Worm (Caenorhabditis elegans): ENCODE measurements around the gene spig-3.
A peak's percentile ranks its signal among the peaks of the same experiment; 100 is the strongest.

The spig-3 gene

DNA sequence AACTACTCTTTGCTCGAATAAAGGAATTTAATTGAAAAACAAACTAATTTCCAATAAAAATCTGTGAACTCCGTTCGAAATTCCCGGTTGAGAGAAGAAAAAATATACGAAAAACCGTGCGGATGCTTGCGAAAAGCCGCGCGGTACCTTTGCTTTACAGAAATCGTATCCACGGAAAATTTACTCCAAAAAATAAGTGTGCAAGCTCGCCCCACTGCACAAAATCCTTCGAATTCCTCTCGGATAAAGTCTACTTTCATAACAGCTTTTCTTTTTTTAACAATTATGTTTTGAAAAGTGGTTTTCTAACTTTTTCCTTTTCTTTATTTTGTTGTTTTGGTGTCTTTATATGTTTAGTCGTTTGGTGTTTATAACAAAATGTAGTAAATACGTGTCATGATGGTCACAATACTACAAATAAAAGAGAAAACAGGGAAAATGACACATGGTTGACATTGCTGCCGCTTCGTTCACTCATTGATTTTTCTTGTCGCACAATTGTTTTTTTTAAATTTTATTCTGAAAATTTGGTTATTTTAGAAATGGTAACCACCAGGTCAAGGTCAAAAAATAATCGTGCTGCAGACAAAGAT, 47.9 kb upstream of the spig-3 start, which contains the start of gene cept-2 (continued):
- TF ChIP-seq ceh-2 (tag; optimal IDR thresholded peaks at IDR 0.05) (peak; percentile 55), fkh-6 (tag; optimal IDR thresholded peaks at IDR 0.05) (no peak), sdc-2 (tag; optimal IDR thresholded peaks at IDR 0.05) (no peak), ceh-18 (tag; optimal IDR thresholded peaks at IDR 0.05) (peak; percentile 77), elt-2 (tag; optimal IDR thresholded peaks at IDR 0.05) (no peak), fax-1 (tag; optimal IDR thresholded peaks at IDR 0.05) (peak; percentile 75), che-1 (tag; optimal IDR thresholded peaks at IDR 0.05) (no peak), ceh-24 (tag; optimal IDR thresholded peaks at IDR 0.05) (no peak), ahr-1 (tag; optimal IDR thresholded peaks at IDR 0.05) (peak; percentile 57), hlh-15 (tag; optimal IDR thresholded peaks at IDR 0.05) (no peak), hlh-6 (tag; optimal IDR thresholded peaks at IDR 0.05) (no peak), eyg-1 (tag; optimal IDR thresholded peaks at IDR 0.05) (no peak)

DNA sequence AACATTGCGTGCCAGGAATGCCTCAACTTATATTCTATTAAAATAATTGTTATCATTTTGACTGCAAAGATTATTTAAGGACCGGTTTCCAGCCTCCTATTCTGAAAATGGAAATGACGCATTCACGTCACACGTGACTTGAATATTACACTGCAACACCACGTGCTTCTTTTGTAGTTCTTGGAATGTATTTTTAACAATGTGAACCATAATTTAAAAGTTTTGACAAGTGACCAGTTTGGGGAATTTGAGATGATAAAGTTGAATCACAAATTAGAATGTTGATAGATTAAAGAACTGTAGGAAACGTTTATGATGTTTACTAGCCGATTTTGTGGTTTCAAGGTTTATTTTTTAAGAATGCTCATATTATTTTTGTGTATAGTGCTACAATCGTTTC, 42.2 kb upstream of the spig-3 start, which contains the start of gene F47B8.10:
TSS of gene F47B8.10 (plus strand) at position 301 of the 400 bp plus-strand sequence.
- TF ChIP-seq madf-2 (tag; optimal IDR thresholded peaks at IDR 0.05) = no peak
- TF ChIP-seq ceh-18 (tag; optimal IDR thresholded peaks at IDR 0.05) = no peak

DNA sequence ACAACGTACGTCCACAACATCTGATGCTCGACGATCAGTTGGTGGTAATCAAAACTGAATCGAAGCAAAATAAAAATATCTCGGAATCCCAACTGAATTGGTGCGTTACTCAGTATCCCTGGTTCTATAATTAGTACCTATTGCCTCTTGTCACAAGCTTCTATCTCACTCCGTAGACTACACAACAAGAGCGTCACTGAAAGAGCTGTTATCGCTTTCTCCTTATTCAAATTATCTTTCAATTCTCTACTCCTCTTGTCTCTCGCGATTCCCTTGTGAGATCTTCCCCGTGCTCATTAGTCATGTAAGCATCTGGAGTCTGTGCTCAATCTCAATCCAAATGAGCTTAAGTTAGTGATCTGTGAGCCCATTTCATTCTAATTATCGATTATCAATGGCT, 37.2 kb upstream of the spig-3 start, which contains the start of gene srm-6:
TSS of gene srm-6 (plus strand) at position 301 of the 400 bp plus-strand sequence.
- TF ChIP-seq lin-11 (tag; optimal IDR thresholded peaks at IDR 0.05) (no peak), sox-4 (tag; optimal IDR thresholded peaks at IDR 0.05) (no peak), hlh-15 (tag; optimal IDR thresholded peaks at IDR 0.05) (no peak), K02D7.2 (tag; optimal IDR thresholded peaks at IDR 0.05) (no peak)

DNA sequence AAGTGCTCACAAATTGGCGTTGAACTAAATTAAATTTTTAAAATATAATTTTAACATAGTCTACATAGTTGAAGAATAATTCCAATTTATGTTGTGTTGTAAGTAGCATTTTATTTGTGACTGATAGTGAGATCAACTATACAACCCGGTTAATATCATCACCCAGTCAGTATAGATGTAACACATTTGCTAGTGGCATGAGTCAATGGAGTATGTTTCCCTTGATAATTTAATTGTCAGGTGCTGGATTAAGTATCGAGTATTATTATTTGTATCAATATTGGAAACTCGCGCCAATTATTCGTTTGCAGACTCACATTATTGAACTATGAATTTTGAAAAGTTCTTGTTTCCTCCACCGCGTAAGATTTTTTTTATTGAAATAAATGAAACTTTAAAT, 35.4 kb upstream of the spig-3 start, which contains the start of gene srm-5:
TSS of gene srm-5 (plus strand) at position 301 of the 400 bp plus-strand sequence.
- TF ChIP-seq unc-3 (GFP tag; conservative IDR thresholded peaks at IDR 0.05) = no peak
- no peak for TF ChIP-seq unc-3 (tag; optimal IDR thresholded peaks at IDR 0.05)
- TF ChIP-seq sox-4 (tag; optimal IDR thresholded peaks at IDR 0.05) = no peak
- TF ChIP-seq unc-86 (tag; optimal IDR thresholded peaks at IDR 0.05) = no peak
- TF ChIP-seq pqm-1 (tag; optimal IDR thresholded peaks at IDR 0.05) = no peak
- TF ChIP-seq unc-42 (tag; optimal IDR thresholded peaks at IDR 0.05) = no peak
- TF ChIP-seq elt-4 (tag; optimal IDR thresholded peaks at IDR 0.05) = no peak
- no peak for TF ChIP-seq pat-9 (tag; optimal IDR thresholded peaks at IDR 0.05)
- TF ChIP-seq ets-4 (tag; optimal IDR thresholded peaks at IDR 0.05) = no peak
- TF ChIP-seq F13H6.1 (tag; optimal IDR thresholded peaks at IDR 0.05) = no peak
- no peak for TF ChIP-seq ttx-3 (tag; optimal IDR thresholded peaks at IDR 0.05)
- TF ChIP-seq ceh-45 (GFP tag; IDR thresholded peaks at IDR 0.05) = no peak
- TF ChIP-seq ztf-16 (tag; optimal IDR thresholded peaks at IDR 0.05) = no peak
- no peak for TF ChIP-seq ceh-22 (tag; optimal IDR thresholded peaks at IDR 0.05)
- TF ChIP-seq ahr-1 (tag; optimal IDR thresholded peaks at IDR 0.05) = no peak
- TF ChIP-seq unc-55 (GFP tag; optimal IDR thresholded peaks at IDR 0.05) = no peak
- TF ChIP-seq ceh-24 (tag; optimal IDR thresholded peaks at IDR 0.05) = no peak
- no peak for TF ChIP-seq fkh-6 (tag; optimal IDR thresholded peaks at IDR 0.05)
- TF ChIP-seq tbx-2 (tag; optimal IDR thresholded peaks at IDR 0.05) = no peak

DNA sequence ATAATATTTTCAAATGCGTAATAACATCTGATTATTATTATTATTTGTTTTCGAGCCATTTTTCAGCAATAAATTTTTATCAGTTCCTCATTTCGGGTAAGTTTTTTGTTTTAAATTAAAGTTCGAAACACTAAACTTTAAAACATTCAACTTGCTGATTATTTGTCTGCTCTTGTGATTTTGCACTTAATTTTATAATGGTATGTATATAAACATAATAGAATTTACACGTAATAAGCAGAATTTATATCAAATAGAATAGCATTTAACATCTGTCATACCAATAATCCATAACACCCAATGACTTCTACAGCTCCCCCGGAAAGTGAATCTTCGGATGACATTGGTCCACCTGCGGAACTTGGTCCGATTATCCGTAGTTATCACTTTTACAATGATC, 33.6 kb upstream of the spig-3 start, which contains the start of gene srm-4:
TSS of gene srm-4 (plus strand) at position 301 of the 400 bp plus-strand sequence.
- TF ChIP-seq lin-11 (tag; optimal IDR thresholded peaks at IDR 0.05) = no peak
- no peak for TF ChIP-seq gmeb-2 (tag; optimal IDR thresholded peaks at IDR 0.05)
- no peak for TF ChIP-seq unc-86 (tag; optimal IDR thresholded peaks at IDR 0.05)
- no peak for TF ChIP-seq ref-2 (tag; optimal IDR thresholded peaks at IDR 0.05)
- TF ChIP-seq tbx-7 (tag; optimal IDR thresholded peaks at IDR 0.05) = no peak
- no peak for TF ChIP-seq fax-1 (tag; optimal IDR thresholded peaks at IDR 0.05)
- TF ChIP-seq pax-1 (tag; optimal IDR thresholded peaks at IDR 0.05) = no peak
- no peak for TF ChIP-seq pat-9 (tag; optimal IDR thresholded peaks at IDR 0.05)
- TF ChIP-seq ceh-14 (tag; optimal IDR thresholded peaks at IDR 0.05) = no peak
- no peak for TF ChIP-seq pros-1 (tag; optimal IDR thresholded peaks at IDR 0.05)
- TF ChIP-seq lim-6 (tag; optimal IDR thresholded peaks at IDR 0.05) = no peak
